Worm (Caenorhabditis elegans) whole organism, late embryonic: ENCODE measurements around the gene cosa-1.

Experiments used
- C08G9.2 ChIP-seq: sonication (generic microtip); optimal IDR thresholded peaks from 2 replicates; lab custom pipeline; 2016; ENCODE audit warnings: mild to moderate bottlenecking, missing genetic modification characterization, moderate library complexity, missing compliant biosample characterization
- F13H6.1 ChIP-seq: sonication (generic microtip); optimal IDR thresholded peaks from 2 replicates; lab custom pipeline; 2016; ENCODE audit warnings: missing genetic modification characterization, missing compliant biosample characterization
- K02D7.2 ChIP-seq: sonication (generic microtip); optimal IDR thresholded peaks from 2 replicates; lab custom pipeline; 2017; ENCODE audit warnings: mild to moderate bottlenecking, missing genetic modification characterization, missing compliant biosample characterization
- Y22D7AL.16 ChIP-seq: sonication (generic microtip); optimal IDR thresholded peaks from 2 replicates; lab custom pipeline; 2016; ENCODE audit warnings: missing genetic modification characterization, missing compliant biosample characterization
- ama-1 ChIP-seq: fragments of 150-350 bp; optimal IDR thresholded peaks from 2 replicates; lab custom pipeline; 2014
- ceh-22 ChIP-seq: sonication (generic microtip); optimal IDR thresholded peaks from 2 replicates; lab custom pipeline; 2017; ENCODE audit warnings: missing biosample characterization, missing genetic modification characterization
- ceh-34 ChIP-seq: sonication (generic microtip); optimal IDR thresholded peaks from 2 replicates; lab custom pipeline; 2016; ENCODE audit warnings: mild to moderate bottlenecking, missing genetic modification characterization, missing compliant biosample characterization
- che-1 ChIP-seq: sonication (generic microtip); optimal IDR thresholded peaks from 2 replicates; lab custom pipeline; 2016; ENCODE audit warnings: mild to moderate bottlenecking, missing genetic modification characterization, missing compliant biosample characterization
- dmd-4 ChIP-seq: sonication (generic microtip); optimal IDR thresholded peaks from 2 replicates; lab custom pipeline; 2016; ENCODE audit warnings: borderline replicate concordance, missing genetic modification characterization, missing compliant biosample characterization
- dve-1 ChIP-seq: sonication (generic microtip); optimal IDR thresholded peaks from 2 replicates; lab custom pipeline; 2017; ENCODE audit warnings: antibody characterized with exemption, mild to moderate bottlenecking, missing genetic modification characterization, missing compliant biosample characterization
- elt-2 ChIP-seq: sonication (generic microtip); optimal IDR thresholded peaks from 2 replicates; lab custom pipeline; 2016; ENCODE audit warnings: missing genetic modification reagents, missing genetic modification characterization, missing compliant biosample characterization
- eyg-1 ChIP-seq: sonication (generic microtip); optimal IDR thresholded peaks from 2 replicates; lab custom pipeline; 2016; ENCODE audit warnings: missing genotype, missing genetic modification characterization, missing compliant biosample characterization
- fax-1 ChIP-seq: sonication (generic microtip); optimal IDR thresholded peaks from 2 replicates; lab custom pipeline; 2016; ENCODE audit warnings: missing genotype, missing genetic modification characterization, missing compliant biosample characterization
- fkh-6 ChIP-seq: sonication (generic microtip); optimal IDR thresholded peaks from 2 replicates; lab custom pipeline; 2016; ENCODE audit warnings: missing genetic modification characterization, missing compliant biosample characterization
- hlh-13 ChIP-seq: fragments of 200-800 bp; sonication (Bioruptor generic); optimal IDR thresholded peaks from 2 replicates; lab custom pipeline; 2018; ENCODE audit warnings: mild to moderate bottlenecking, missing genetic modification characterization, missing compliant biosample characterization
- hlh-30 ChIP-seq: sonication (generic microtip); optimal IDR thresholded peaks from 2 replicates; lab custom pipeline; 2017; ENCODE audit warnings: antibody characterized with exemption, missing genetic modification characterization, missing compliant biosample characterization; ENCODE audit not compliant: insufficient read depth
- hlh-6 ChIP-seq: sonication (generic microtip); optimal IDR thresholded peaks from 2 replicates; lab custom pipeline; 2016; ENCODE audit warnings: missing genotype, missing genetic modification characterization, missing compliant biosample characterization
- hlh-8 ChIP-seq: sonication (generic microtip); optimal IDR thresholded peaks from 2 replicates; lab custom pipeline; 2016; ENCODE audit warnings: missing genotype, missing genetic modification characterization, missing compliant biosample characterization
- madf-2 ChIP-seq: sonication (generic microtip); optimal IDR thresholded peaks from 2 replicates; lab custom pipeline; 2017; ENCODE audit warnings: missing genetic modification characterization, missing compliant biosample characterization
- nfya-1 ChIP-seq: sonication (generic microtip); optimal IDR thresholded peaks from 2 replicates; lab custom pipeline; 2017; ENCODE audit warnings: missing genetic modification characterization, mild to moderate bottlenecking, missing compliant biosample characterization, antibody characterized with exemption, moderate library complexity
- odd-2 ChIP-seq: sonication (generic microtip); optimal IDR thresholded peaks from 2 replicates; lab custom pipeline; 2017; ENCODE audit warnings: antibody characterized with exemption, mild to moderate bottlenecking, missing genetic modification characterization, missing compliant biosample characterization
- pat-9 ChIP-seq: fragments of 200-800 bp; sonication (Bioruptor generic); optimal IDR thresholded peaks from 2 replicates; lab custom pipeline; 2018; ENCODE audit warnings: mild to moderate bottlenecking, missing genetic modification characterization, moderate library complexity, missing compliant biosample characterization
- pax-1 ChIP-seq: fragments of 150-350 bp; optimal IDR thresholded peaks from 2 replicates; lab custom pipeline; 2014; ENCODE audit warnings: missing biosample characterization, missing genetic modification characterization
- pha-2 ChIP-seq: sonication (generic microtip); optimal IDR thresholded peaks from 2 replicates; lab custom pipeline; 2017; ENCODE audit warnings: mild to moderate bottlenecking, missing genetic modification characterization, missing compliant biosample characterization
- rnt-1 ChIP-seq: sonication (generic microtip); optimal IDR thresholded peaks from 2 replicates; lab custom pipeline; 2016; ENCODE audit warnings: missing genetic modification characterization, missing compliant biosample characterization
- sdc-2 ChIP-seq: sonication (generic microtip); optimal IDR thresholded peaks from 2 replicates; lab custom pipeline; 2016; ENCODE audit warnings: missing genotype, missing genetic modification characterization, missing compliant biosample characterization
- sox-2 ChIP-seq: fragments of 200-800 bp; sonication (Bioruptor generic); IDR thresholded peaks from 2 replicates; pipeline ENCODE4 v1.3.6; 2022; ENCODE audit warnings: missing genetic modification reagents, missing genetic modification characterization, missing compliant biosample characterization
- sox-4 ChIP-seq: sonication (generic microtip); optimal IDR thresholded peaks from 2 replicates; lab custom pipeline; 2017; ENCODE audit warnings: mild to moderate bottlenecking, missing genetic modification characterization, inconsistent platforms, missing compliant biosample characterization
- tbx-7 ChIP-seq: sonication (generic microtip); optimal IDR thresholded peaks from 2 replicates; lab custom pipeline; 2016; ENCODE audit warnings: missing genotype, missing genetic modification characterization, missing compliant biosample characterization
- unc-3 ChIP-seq, 2 experiments: fragments of 200-800 bp in 1 of 2; sonication (Bioruptor generic) in 1 of 2; sonication (generic microtip) in 1 of 2; conservative IDR thresholded peaks in 1 of 2; optimal IDR thresholded peaks in 1 of 2; 2 replicates each; pipeline versions ENCODE4 v1.3.6 to Lab custom; 2016 to 2022; ENCODE audit warnings: missing compliant biosample characterization in 2 of 2, missing genetic modification characterization in 2 of 2, missing genetic modification reagents in 1 of 2
- unc-86 ChIP-seq: sonication (generic microtip); optimal IDR thresholded peaks from 2 replicates; lab custom pipeline; 2016; ENCODE audit warnings: missing genetic modification characterization, missing compliant biosample characterization

cosa-1 gene

DNA sequence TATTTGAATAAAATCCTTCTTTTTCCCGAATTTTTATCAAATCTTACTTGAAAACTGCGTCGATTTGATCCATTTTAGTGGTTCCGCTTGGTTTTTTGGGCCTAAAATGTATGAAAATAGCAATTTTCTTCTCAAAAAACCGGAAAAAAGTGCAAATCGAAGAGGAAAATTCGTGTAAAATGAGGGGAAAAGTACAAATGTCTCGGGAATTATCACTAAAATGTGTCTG, 1.0 kb upstream of the cosa-1 start, which contains the start of gene Y71H2AM.11:
Y71H2AM.11 (minus strand) TSS at position 101 of the 229 bp plus-strand sequence.
- no peak for TF ChIP-seq pha-2 (tag; lab: Kevin White, UChicago)
- TF ChIP-seq tbx-7 = no peak
- TF ChIP-seq hlh-13 = no peak
- TF ChIP-seq elt-2 = no peak

DNA sequence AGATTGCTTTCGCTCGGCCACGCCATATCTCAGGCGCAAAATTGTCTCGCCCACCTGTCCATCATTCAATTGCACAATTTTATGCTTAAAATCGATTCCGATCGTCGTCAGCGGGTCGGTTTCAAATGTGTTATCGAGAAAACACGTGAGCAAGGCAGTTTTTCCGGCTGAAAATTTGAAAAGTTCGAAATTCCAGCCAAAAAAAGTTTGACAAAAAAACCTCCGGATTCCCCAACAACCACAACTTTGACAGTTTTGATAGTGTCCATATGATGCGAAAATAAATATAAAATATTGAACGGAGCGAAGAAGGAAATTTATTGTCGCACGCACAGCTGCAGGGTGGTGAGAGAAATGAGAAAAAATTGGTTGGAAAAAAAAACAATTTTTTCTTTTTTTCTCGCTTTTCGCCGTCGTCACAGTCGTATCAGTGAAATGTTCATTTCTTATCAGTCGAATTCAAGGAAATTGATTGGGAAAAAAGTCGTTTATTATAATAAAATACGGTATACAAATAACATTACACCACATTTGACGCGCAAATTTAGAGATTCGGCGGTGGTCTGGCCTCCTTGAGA, 7.8 kb downstream of the cosa-1 start, which contains the start of gene Y71H2AM.12:
Y71H2AM.12 (minus strand) TSS at position 486 of the 578 bp plus-strand sequence.
- TF ChIP-seq unc-86 (tag; lab: Kevin White, UChicago) (no peak), ceh-34 (tag; lab: Kevin White, UChicago) (no peak), hlh-13 (no peak), fax-1 (tag; lab: Kevin White, UChicago) (no peak), dmd-4 (tag; lab: Kevin White, UChicago) (no peak), ceh-22 (tag; lab: Kevin White, UChicago) (no peak), Y22D7AL.16 (tag; lab: Kevin White, UChicago) (no peak), C08G9.2 (tag; lab: Kevin White, UChicago) (no peak), rnt-1 (tag; lab: Kevin White, UChicago) (no peak), sox-2 (no peak), F13H6.1 (tag; lab: Kevin White, UChicago) (no peak), fkh-6 (tag; lab: Kevin White, UChicago) (no peak), ama-1 (lab: Kevin White, UChicago) (no peak), madf-2 (tag; lab: Kevin White, UChicago) (no peak), sdc-2 (tag; lab: Kevin White, UChicago) (no peak), hlh-30 (tag; lab: Kevin White, UChicago) (no peak), che-1 (no peak)
- TF ChIP-seq, all 69 proteins: peak for 0

DNA sequence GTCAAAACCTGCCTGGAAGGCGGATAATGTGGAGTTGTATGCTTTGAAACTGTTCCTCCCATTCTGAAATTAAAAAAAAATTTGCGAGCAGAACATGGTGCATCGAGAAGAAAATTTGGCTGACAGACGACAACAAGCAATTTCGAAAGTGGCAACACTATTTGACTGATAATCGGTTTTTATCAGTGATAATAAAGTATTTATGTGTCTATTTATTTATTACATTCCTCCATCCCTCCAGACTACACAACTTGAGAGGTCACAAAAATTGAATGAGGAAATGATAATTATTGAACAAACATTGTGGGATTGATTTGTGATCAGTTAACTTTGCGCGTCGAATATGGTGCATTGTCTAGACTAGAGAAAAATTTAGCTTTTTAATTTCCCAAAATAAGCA, 13.6 kb downstream of the cosa-1 start, which contains the start of gene cest-25:
cest-25 (minus strand) TSS at position 63 of the 400 bp plus-strand sequence.
- TF ChIP-seq eyg-1 (tag; lab: Kevin White, UChicago) (no peak), elt-2 (peak; percentile 56), hlh-8 (tag; lab: Kevin White, UChicago) (no peak), hlh-6 (tag; lab: Kevin White, UChicago) (no peak)

DNA sequence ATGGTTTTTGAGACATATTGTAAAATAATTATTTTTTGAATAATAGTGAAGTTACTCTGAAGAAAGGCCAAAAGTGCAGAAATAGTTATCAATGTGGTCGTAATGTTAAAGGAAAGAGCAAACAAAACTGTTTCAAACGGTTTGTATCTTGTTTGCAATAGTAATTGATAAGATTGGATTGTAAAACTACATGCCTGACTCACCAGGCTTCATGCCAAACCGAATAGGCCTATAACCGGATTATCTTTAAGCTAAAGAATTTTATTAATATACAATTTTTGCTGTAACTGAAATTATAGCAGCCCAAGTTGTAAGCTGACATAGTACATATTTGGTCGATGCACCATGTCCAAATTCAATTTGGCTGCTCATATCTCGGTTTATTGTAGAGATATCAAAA, 20.6 kb downstream of the cosa-1 start, which contains the start of gene Y71H2AM.14:
Y71H2AM.14 (minus strand) TSS at position 101 of the 400 bp plus-strand sequence.
- no peak for TF ChIP-seq pat-9 (tag; lab: Kevin White, UChicago)
- no peak for TF ChIP-seq hlh-8 (tag; lab: Kevin White, UChicago)
- TF ChIP-seq pax-1 (tag; lab: Kevin White, UChicago) = no peak
- TF ChIP-seq sox-4 (tag; lab: Kevin White, UChicago) = no peak
- no peak for TF ChIP-seq Y22D7AL.16 (tag; lab: Kevin White, UChicago)
- TF ChIP-seq, all 69 proteins: peak for 0

DNA sequence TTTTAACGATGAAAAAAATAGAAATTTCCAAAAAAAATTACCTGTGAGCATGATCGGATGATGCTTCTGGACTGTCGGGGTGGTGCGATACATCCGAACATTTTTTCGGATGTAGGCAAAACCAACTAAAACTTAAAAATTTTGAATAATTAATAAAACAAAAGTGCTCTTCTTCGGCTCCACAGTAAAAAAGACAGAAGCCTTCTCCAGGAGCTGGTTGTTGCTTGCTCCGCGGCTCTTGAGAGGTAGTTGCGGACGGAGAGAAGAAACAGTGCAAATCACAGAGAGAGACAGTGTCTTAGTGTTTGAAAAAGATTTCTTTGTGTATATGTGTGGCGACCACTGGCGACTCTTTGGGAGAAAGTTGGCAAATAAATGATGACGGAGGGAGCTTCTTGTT, 30.3 kb downstream of the cosa-1 start, which contains the start of gene gldi-9:
gldi-9 (minus strand) TSS at position 101 of the 400 bp plus-strand sequence.
- no peak for TF ChIP-seq C08G9.2 (tag; lab: Kevin White, UChicago)
- TF ChIP-seq che-1 = no peak
- no peak for TF ChIP-seq K02D7.2 (tag; lab: Kevin White, UChicago)
- TF ChIP-seq unc-3 (GFP tag; conservative IDR thresholded peaks at IDR 0.05; lab: Robert Waterston, UW) = no peak
- no peak for TF ChIP-seq unc-3 (tag; optimal IDR thresholded peaks at IDR 0.05; lab: Kevin White, UChicago)
- no peak for TF ChIP-seq odd-2 (tag; lab: Kevin White, UChicago)
- TF ChIP-seq tbx-7 = no peak
- TF ChIP-seq nfya-1 (tag; lab: Kevin White, UChicago) = no peak

DNA sequence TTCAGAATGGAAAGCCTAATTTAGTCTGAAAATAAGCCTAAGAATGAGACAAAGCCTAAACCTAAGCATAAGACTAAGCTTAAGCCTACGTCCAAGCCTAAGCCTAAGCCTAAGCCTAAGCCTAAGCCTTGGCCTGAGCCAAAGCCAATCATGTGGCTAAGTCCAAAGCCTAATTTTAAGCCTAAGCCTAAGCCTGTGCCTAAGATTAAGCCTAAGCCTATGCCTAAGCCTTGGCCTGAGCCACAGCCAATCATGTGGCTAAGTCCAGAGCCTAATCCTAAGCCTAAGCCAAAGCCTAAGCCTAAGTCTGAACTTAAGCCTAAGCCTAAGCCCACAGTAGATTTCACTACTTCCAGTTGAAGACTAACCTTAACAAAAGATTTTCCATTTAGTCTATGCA, 31.6 kb downstream of the cosa-1 start:
- TF ChIP-seq hlh-8 (tag; lab: Kevin White, UChicago) = no peak
- TF ChIP-seq sox-4 (tag; lab: Kevin White, UChicago) = no peak
- peak; percentile 72 for TF ChIP-seq dve-1 (tag; lab: Kevin White, UChicago)
